Worm (Caenorhabditis elegans) whole organism, L2 larva: Measurements from ENCODE around the gene K06H7.8.

Experiments
- ama-1 ChIP-seq: fragments of 150-350 bp; optimal IDR thresholded peaks from 2 replicates; lab custom pipeline; 2018; ENCODE audit warnings: inconsistent platforms
- ceh-82 ChIP-seq: fragments of 150-350 bp; optimal IDR thresholded peaks from 2 replicates; lab custom pipeline; 2014; ENCODE audit warnings: missing biosample characterization, missing genetic modification characterization
- elt-1 ChIP-seq: fragments of 150-350 bp; optimal IDR thresholded peaks from 2 replicates; lab custom pipeline; 2014; ENCODE audit warnings: missing biosample characterization, missing genetic modification characterization
- elt-3 ChIP-seq: sonication (generic microtip); optimal IDR thresholded peaks from 2 replicates; lab custom pipeline; 2017; ENCODE audit warnings: missing biosample characterization, missing genetic modification characterization
- lin-13 ChIP-seq: fragments of 150-350 bp; optimal IDR thresholded peaks from 2 replicates; lab custom pipeline; 2014; ENCODE audit warnings: missing biosample characterization, missing genetic modification reagents, missing genetic modification characterization
- nhr-11 ChIP-seq: fragments of 150-350 bp; optimal IDR thresholded peaks from 2 replicates; lab custom pipeline; 2014; ENCODE audit warnings: missing biosample characterization, missing genetic modification characterization
- nhr-12 ChIP-seq: fragments of 150-350 bp; optimal IDR thresholded peaks from 2 replicates; lab custom pipeline; 2014; ENCODE audit warnings: missing biosample characterization, missing genetic modification characterization
- nhr-237 ChIP-seq: fragments of 150-350 bp; optimal IDR thresholded peaks from 2 replicates; lab custom pipeline; 2014; ENCODE audit warnings: missing biosample characterization, missing genetic modification characterization
- nhr-25 ChIP-seq: fragments of 150-350 bp; sonication (generic microtip); optimal IDR thresholded peaks from 3 replicates; lab custom pipeline; 2014; ENCODE audit warnings: missing biosample characterization, missing genetic modification characterization
- nhr-77 ChIP-seq: fragments of 150-350 bp; optimal IDR thresholded peaks from 2 replicates; lab custom pipeline; 2014; ENCODE audit warnings: missing biosample characterization, missing genetic modification characterization
- skn-1 ChIP-seq: sonication (generic microtip); optimal IDR thresholded peaks from 2 replicates; lab custom pipeline; 2017; ENCODE audit warnings: missing biosample characterization, missing genetic modification characterization
- unc-39 ChIP-seq: fragments of 150-350 bp; optimal IDR thresholded peaks from 2 replicates; lab custom pipeline; 2014; ENCODE audit warnings: missing biosample characterization, missing genetic modification characterization
- zag-1 ChIP-seq: fragments of 150-350 bp; optimal IDR thresholded peaks from 2 replicates; lab custom pipeline; 2014; ENCODE audit warnings: missing biosample characterization, missing genetic modification characterization

ce11 chrIII:8065101-8065500, 32.9 kb downstream of the K06H7.8 start:
- TF ChIP-seq unc-39 (tag; lab: Kevin White, UChicago) (no peak), nhr-25 (tag; lab: Kevin White, UChicago) (no peak), nhr-237 (no peak), nhr-12 (tag; lab: Kevin White, UChicago) (no peak), nhr-11 (no peak), elt-3 (tag; lab: Kevin White, UChicago) (no peak), nhr-77 (no peak), ama-1 (no peak), zag-1 (tag; lab: Kevin White, UChicago) (no peak), elt-1 (tag; lab: Kevin White, UChicago) (no peak), ceh-82 (tag; lab: Kevin White, UChicago) (no peak), lin-13 (GFP tag; lab: Kevin White, UChicago) (no peak), skn-1 (tag; lab: Kevin White, UChicago) (no peak)
